Fruit fly (Drosophila melanogaster): ENCODE data around the gene CG4991.

dm6 chrX:17093431-17093830, 1.8 kb downstream of the CG4991 start:
- TF ChIP-seq Sox102F (GFP tag; optimal IDR thresholded peaks at IDR 0.05) = no peak
- no peak for TF ChIP-seq CG6854 (GFP tag; optimal IDR thresholded peaks at IDR 0.05)
- TF ChIP-seq Smox (GFP tag; optimal IDR thresholded peaks at IDR 0.05) = no peak
- TF ChIP-seq CG8119 (GFP tag; IDR thresholded peaks at IDR 0.05) = no peak
- TF ChIP-seq dsx (GFP tag; optimal IDR thresholded peaks at IDR 0.05; ENCODE audit: poor library complexity, severe bottlenecking) = no peak
- no peak for TF ChIP-seq Ets21C (GFP tag; optimal IDR thresholded peaks at IDR 0.05)
